Fruit fly (Drosophila melanogaster) whole organism, prepupa: ENCODE data around the gene CG1024.

ENCODE experiments used
- CG10631 ChIP-seq: fragments of 200-800 bp; sonication (Bioruptor generic); optimal IDR thresholded peaks from 2 replicates; lab custom pipeline; 2016; ENCODE audit warnings: missing biosample characterization, missing genetic modification characterization
- CG11294 ChIP-seq: fragments of 200-800 bp; sonication (Bioruptor generic); IDR thresholded peaks from 2 replicates; pipeline ENCODE4 v1.3.6; 2022; ENCODE audit warnings: missing biosample characterization, missing genetic modification characterization
- CG11762 ChIP-seq: fragments of 200-800 bp; sonication (Bioruptor generic); optimal IDR thresholded peaks from 3 replicates; lab custom pipeline; 2016; ENCODE audit warnings: missing biosample characterization, missing genetic modification characterization; ENCODE audit not compliant: insufficient read depth
- CG11902 ChIP-seq: fragments of 200-800 bp; sonication (Bioruptor generic); optimal IDR thresholded peaks from 3 replicates; lab custom pipeline; 2016; ENCODE audit warnings: missing biosample characterization, missing genetic modification characterization
- CG15336 ChIP-seq: fragments of 200-800 bp; sonication (Bioruptor generic); IDR thresholded peaks from 2 replicates; pipeline ENCODE4 v1.3.6; 2022; ENCODE audit warnings: missing biosample characterization, missing genetic modification characterization
- CG1621 ChIP-seq: fragments of 200-800 bp; sonication (Bioruptor generic); optimal IDR thresholded peaks from 3 replicates; lab custom pipeline; 2018; ENCODE audit warnings: missing biosample characterization, mild to moderate bottlenecking, missing genetic modification characterization
- CG3032 ChIP-seq: fragments of 200-800 bp; optimal IDR thresholded peaks from 2 replicates; lab custom pipeline; 2019; ENCODE audit warnings: missing biosample characterization, mild to moderate bottlenecking, missing genetic modification characterization, moderate library complexity
- CG31627 ChIP-seq: fragments of 200-800 bp; sonication (Bioruptor generic); optimal IDR thresholded peaks from 3 replicates; lab custom pipeline; 2016; ENCODE audit warnings: missing biosample characterization, missing genetic modification characterization
- CG32006 ChIP-seq: fragments of 200-800 bp; sonication (Bioruptor generic); optimal IDR thresholded peaks from 3 replicates; lab custom pipeline; 2017; ENCODE audit warnings: missing biosample characterization, mild to moderate bottlenecking, missing genetic modification characterization
- CG34406 ChIP-seq: fragments of 200-800 bp; sonication (Bioruptor generic); optimal IDR thresholded peaks from 3 replicates; lab custom pipeline; 2016; ENCODE audit warnings: missing biosample characterization, missing genetic modification characterization
- CG4318 ChIP-seq: fragments of 200-800 bp; sonication (Bioruptor generic); optimal IDR thresholded peaks from 3 replicates; lab custom pipeline; 2017; ENCODE audit warnings: missing biosample characterization, mild to moderate bottlenecking, missing genetic modification characterization
- CG6163 ChIP-seq: fragments of 200-800 bp; sonication (Bioruptor generic); IDR thresholded peaks from 3 replicates; pipeline ENCODE4 v1.3.6; 2022; ENCODE audit warnings: missing biosample characterization, missing genetic modification characterization
- CG6276 ChIP-seq: fragments of 200-800 bp; sonication (Bioruptor generic); optimal IDR thresholded peaks from 2 replicates; lab custom pipeline; 2017; ENCODE audit warnings: missing biosample characterization, mild to moderate bottlenecking, missing genetic modification characterization
- CG6792 ChIP-seq: fragments of 200-800 bp; sonication (Bioruptor generic); optimal IDR thresholded peaks from 3 replicates; lab custom pipeline; 2016; ENCODE audit warnings: missing biosample characterization, missing genetic modification characterization
- CG6808 ChIP-seq: fragments of 200-800 bp; sonication (Bioruptor generic); optimal IDR thresholded peaks from 3 replicates; lab custom pipeline; 2017; ENCODE audit warnings: missing biosample characterization, missing genetic modification characterization, mild to moderate bottlenecking, moderate library complexity, missing genetic modification reagents
- CG6854 ChIP-seq: fragments of 200-800 bp; sonication (Bioruptor generic); optimal IDR thresholded peaks from 2 replicates; lab custom pipeline; 2017; ENCODE audit warnings: missing biosample characterization, mild to moderate bottlenecking, missing genetic modification characterization
- CG8119 ChIP-seq: fragments of 200-800 bp; sonication (Bioruptor generic); IDR thresholded peaks from 3 replicates; pipeline ENCODE4 v1.3.6; 2022; ENCODE audit warnings: missing biosample characterization, missing genetic modification characterization
- CG8319 ChIP-seq: fragments of 200-800 bp; sonication (Bioruptor generic); optimal IDR thresholded peaks from 3 replicates; lab custom pipeline; 2016; ENCODE audit warnings: missing biosample characterization, missing genetic modification characterization
- CG9139 ChIP-seq: fragments of 200-800 bp; sonication (Bioruptor generic); optimal IDR thresholded peaks from 3 replicates; lab custom pipeline; 2017; ENCODE audit warnings: missing biosample characterization, mild to moderate bottlenecking, missing genetic modification characterization
- Eip75B ChIP-seq: fragments of 200-800 bp; sonication (Bioruptor generic); optimal IDR thresholded peaks from 3 replicates; lab custom pipeline; 2016; ENCODE audit warnings: missing biosample characterization, missing genetic modification characterization
- Eip78C ChIP-seq: fragments of 200-800 bp; sonication (Bioruptor generic); peaks from one replicate; lab custom pipeline; 2016; ENCODE audit warnings: missing biosample characterization, missing genetic modification characterization
- Eip93F ChIP-seq: fragments of 200-800 bp; sonication (Bioruptor generic); optimal IDR thresholded peaks from 2 replicates; lab custom pipeline; 2016; ENCODE audit warnings: missing biosample characterization, mild to moderate bottlenecking, missing genetic modification characterization
- Ets21C ChIP-seq: fragments of 200-800 bp; sonication (Bioruptor generic); optimal IDR thresholded peaks from 3 replicates; lab custom pipeline; 2016; ENCODE audit warnings: missing biosample characterization, missing genetic modification characterization
- Ets96B ChIP-seq: fragments of 200-800 bp; optimal IDR thresholded peaks from 2 replicates; lab custom pipeline; 2019; ENCODE audit warnings: missing biosample characterization, mild to moderate bottlenecking, missing genetic modification characterization, moderate library complexity
- Hr38 ChIP-seq: sonication (Bioruptor generic); optimal IDR thresholded peaks from 2 replicates; lab custom pipeline; 2016; ENCODE audit warnings: missing biosample characterization, missing genetic modification characterization
- Hr39 ChIP-seq: fragments of 200-800 bp; sonication (Bioruptor generic); optimal IDR thresholded peaks from 2 replicates; lab custom pipeline; 2016; ENCODE audit warnings: missing biosample characterization, missing genetic modification characterization
- Hr4 ChIP-seq: fragments of 200-800 bp; sonication (Bioruptor generic); optimal IDR thresholded peaks from 3 replicates; lab custom pipeline; 2016; ENCODE audit warnings: missing biosample characterization, missing genetic modification characterization
- Lpt ChIP-seq: fragments of 200-800 bp; sonication (Bioruptor generic); optimal IDR thresholded peaks from 3 replicates; lab custom pipeline; 2016; ENCODE audit warnings: missing biosample characterization, missing genetic modification characterization
- Met ChIP-seq: fragments of 200-800 bp; sonication (Bioruptor generic); optimal IDR thresholded peaks from 3 replicates; lab custom pipeline; 2016; ENCODE audit warnings: missing biosample characterization, missing genetic modification characterization
- OdsH ChIP-seq: fragments of 200-800 bp; sonication (Bioruptor generic); optimal IDR thresholded peaks from 3 replicates; lab custom pipeline; 2016; ENCODE audit warnings: missing biosample characterization, missing genetic modification characterization
- Smox ChIP-seq: fragments of 200-800 bp; sonication (Bioruptor generic); optimal IDR thresholded peaks from 3 replicates; lab custom pipeline; 2016; ENCODE audit warnings: missing biosample characterization, missing genetic modification characterization
- Sox102F ChIP-seq: fragments of 200-800 bp; sonication (Bioruptor generic); optimal IDR thresholded peaks from 2 replicates; lab custom pipeline; 2016; ENCODE audit warnings: missing biosample characterization, mild to moderate bottlenecking, missing genetic modification characterization
- Sox14 ChIP-seq: fragments of 200-800 bp; sonication (Bioruptor generic); optimal IDR thresholded peaks from 3 replicates; lab custom pipeline; 2016; ENCODE audit warnings: missing biosample characterization, missing genetic modification characterization
- achi ChIP-seq: fragments of 200-800 bp; sonication (Bioruptor generic); optimal IDR thresholded peaks from 3 replicates; lab custom pipeline; 2016; ENCODE audit warnings: missing biosample characterization, missing genetic modification characterization
- acj6 ChIP-seq: fragments of 200-800 bp; sonication (Bioruptor generic); optimal IDR thresholded peaks from 3 replicates; lab custom pipeline; 2016; ENCODE audit warnings: missing biosample characterization, missing genetic modification characterization
- cyc ChIP-seq: fragments of 200-800 bp; sonication (Bioruptor generic); optimal IDR thresholded peaks from 3 replicates; lab custom pipeline; 2016; ENCODE audit warnings: missing biosample characterization, missing genetic modification characterization
- eg ChIP-seq: fragments of 200-800 bp; sonication (Bioruptor generic); IDR thresholded peaks from 3 replicates; pipeline ENCODE4 v1.3.6; 2022; ENCODE audit warnings: missing biosample characterization, missing genetic modification characterization
- esn ChIP-seq: fragments of 200-800 bp; sonication (Bioruptor generic); optimal IDR thresholded peaks from 2 replicates; lab custom pipeline; 2016; ENCODE audit warnings: missing biosample characterization, mild to moderate bottlenecking, missing genetic modification characterization, moderate library complexity
- fd59A ChIP-seq: fragments of 200-800 bp; sonication (Bioruptor generic); optimal IDR thresholded peaks from 2 replicates; lab custom pipeline; 2017; ENCODE audit warnings: missing biosample characterization, mild to moderate bottlenecking, missing genetic modification characterization, missing genetic modification reagents
- fd85E ChIP-seq: fragments of 200-800 bp; sonication (Bioruptor generic); optimal IDR thresholded peaks from 3 replicates; lab custom pipeline; 2016; ENCODE audit warnings: missing biosample characterization, missing genetic modification characterization
- fkh ChIP-seq: fragments of 200-800 bp; sonication (Bioruptor generic); optimal IDR thresholded peaks from 3 replicates; lab custom pipeline; 2017; ENCODE audit warnings: missing biosample characterization, mild to moderate bottlenecking, missing genetic modification characterization, moderate library complexity
- lz ChIP-seq: fragments of 200-800 bp; sonication (Bioruptor generic); optimal IDR thresholded peaks from 3 replicates; lab custom pipeline; 2016; ENCODE audit warnings: missing biosample characterization, missing genetic modification characterization
- net ChIP-seq: fragments of 200-800 bp; sonication (Bioruptor generic); optimal IDR thresholded peaks from 3 replicates; lab custom pipeline; 2016; ENCODE audit warnings: missing biosample characterization, missing genetic modification characterization
- pdm3 ChIP-seq: fragments of 200-800 bp; sonication (Bioruptor generic); optimal IDR thresholded peaks from 3 replicates; lab custom pipeline; 2016; ENCODE audit warnings: missing biosample characterization, missing genetic modification characterization
- salr ChIP-seq, 2 experiments: fragments of 200-800 bp; sonication (Bioruptor generic); optimal IDR thresholded peaks; 3 replicates each; lab custom pipeline; 2016 to 2018; ENCODE audit warnings: missing biosample characterization in 2 of 2, missing genetic modification characterization in 2 of 2, mild to moderate bottlenecking in 1 of 2
- spab ChIP-seq: fragments of 200-800 bp; sonication (Bioruptor generic); optimal IDR thresholded peaks from 2 replicates; lab custom pipeline; 2017; ENCODE audit warnings: missing biosample characterization, mild to moderate bottlenecking, missing genetic modification characterization, missing genetic modification reagents
- svp ChIP-seq: fragments of 200-800 bp; sonication (Bioruptor generic); peaks from one replicate; lab custom pipeline; 2016; ENCODE audit warnings: missing biosample characterization, missing genetic modification characterization
- topi ChIP-seq: fragments of 200-800 bp; sonication (Bioruptor generic); optimal IDR thresholded peaks from 3 replicates; lab custom pipeline; 2016; ENCODE audit warnings: missing biosample characterization, missing genetic modification characterization
- vri ChIP-seq: fragments of 200-800 bp; sonication (Bioruptor generic); optimal IDR thresholded peaks from 3 replicates; lab custom pipeline; 2016; ENCODE audit warnings: missing biosample characterization, mild to moderate bottlenecking, missing genetic modification characterization

Gene CG1024

dm6 chr3R:6380129-6380528 is at the start of gene CG1024, which contains the start of gene TfIIFalpha:
Gene CG1024 (minus strand): TSS chr3R:6380328.
Gene TfIIFalpha (plus strand): TSS chr3R:6380467.
- TF ChIP-seq Sox14 (peak; percentile 10), CG6854 (GFP tag; lab: Kevin White, UChicago) (no peak), CG8319 (GFP tag; lab: Kevin White, UChicago) (no peak), CG10631 (GFP tag; lab: Kevin White, UChicago) (no peak), cyc (GFP tag; lab: Kevin White, UChicago) (peak; percentile 4), CG6163 (GFP tag; lab: Robert Waterston, UW) (no peak), CG6792 (GFP tag; lab: Kevin White, UChicago) (no peak), acj6 (GFP tag; lab: Kevin White, UChicago) (no peak), esn (GFP tag; lab: Kevin White, UChicago) (peak; percentile 41), CG3032 (peak; percentile 22)

dm6 chr3R:6429706-6430105 is 49.6 kb upstream of the CG1024 start:
- TF ChIP-seq CG10631 (GFP tag; lab: Kevin White, UChicago) (no peak), CG1621 (tag; lab: Kevin White, UChicago) (no peak), CG6163 (GFP tag; lab: Robert Waterston, UW) (peak; percentile 58; the same call in 2 of the 3 replicates), CG31627 (no peak), salr (GFP tag; optimal IDR thresholded peaks at IDR 0.05; lab: Kevin White, UChicago) (no peak), Lpt (GFP tag; lab: Kevin White, UChicago) (no peak), CG8119 (GFP tag; lab: Robert Waterston, UW) (peak; percentile 58; the same call in 2 of the 3 replicates), spab (GFP tag; lab: Kevin White, UChicago) (no peak), CG6276 (peak; percentile 66), esn (GFP tag; lab: Kevin White, UChicago) (no peak), CG4318 (GFP tag; lab: Kevin White, UChicago) (peak; percentile 15), Sox102F (GFP tag; lab: Kevin White, UChicago) (no peak), Hr39 (GFP tag; lab: Kevin White, UChicago) (no peak), Eip75B (GFP tag; lab: Kevin White, UChicago) (no peak), cyc (GFP tag; lab: Kevin White, UChicago) (no peak), Eip78C (GFP tag; lab: Kevin White, UChicago) (peak; percentile 5), fkh (GFP tag; lab: Kevin White, UChicago) (no peak), achi (GFP tag; lab: Kevin White, UChicago) (peak; percentile 20), fd85E (GFP tag; lab: Kevin White, UChicago) (no peak), topi (no peak), CG11294 (GFP tag; lab: Robert Waterston, UW) (0 out of 2 replicates have a peak, but pooled peaks have one; percentile 26), CG11902 (GFP tag; lab: Kevin White, UChicago) (no peak), CG11762 (GFP tag; lab: Kevin White, UChicago) (no peak), pdm3 (GFP tag; lab: Kevin White, UChicago) (no peak), CG9139 (GFP tag; lab: Kevin White, UChicago) (no peak), lz (GFP tag; lab: Kevin White, UChicago) (no peak), vri (GFP tag; lab: Kevin White, UChicago) (no peak), Smox (GFP tag; lab: Kevin White, UChicago) (no peak), Eip93F (GFP tag; lab: Kevin White, UChicago) (no peak), Hr38 (GFP tag; lab: Kevin White, UChicago) (no peak), CG6854 (GFP tag; lab: Kevin White, UChicago) (no peak), Ets96B (tag; lab: Kevin White, UChicago) (no peak), fd59A (GFP tag; lab: Kevin White, UChicago) (no peak), OdsH (GFP tag; lab: Kevin White, UChicago) (peak; percentile 16), CG6808 (no peak), eg (GFP tag; lab: Robert Waterston, UW) (peak; percentile 83), CG34406 (GFP tag; lab: Kevin White, UChicago) (no peak), svp (GFP tag; lab: Kevin White, UChicago) (no peak), Met (GFP tag; lab: Kevin White, UChicago) (no peak), CG15336 (peak; percentile 69), Ets21C (GFP tag; lab: Kevin White, UChicago) (no peak), CG3032 (no peak), CG6792 (GFP tag; lab: Kevin White, UChicago) (no peak), CG32006 (GFP tag; lab: Kevin White, UChicago) (peak; percentile 48), Hr4 (GFP tag; lab: Kevin White, UChicago) (peak; percentile 24), net (GFP tag; lab: Kevin White, UChicago) (no peak)
